Worm (Caenorhabditis elegans): ENCODE measurements around the gene R12B2.2.

R12B2.2 gene

DNA sequence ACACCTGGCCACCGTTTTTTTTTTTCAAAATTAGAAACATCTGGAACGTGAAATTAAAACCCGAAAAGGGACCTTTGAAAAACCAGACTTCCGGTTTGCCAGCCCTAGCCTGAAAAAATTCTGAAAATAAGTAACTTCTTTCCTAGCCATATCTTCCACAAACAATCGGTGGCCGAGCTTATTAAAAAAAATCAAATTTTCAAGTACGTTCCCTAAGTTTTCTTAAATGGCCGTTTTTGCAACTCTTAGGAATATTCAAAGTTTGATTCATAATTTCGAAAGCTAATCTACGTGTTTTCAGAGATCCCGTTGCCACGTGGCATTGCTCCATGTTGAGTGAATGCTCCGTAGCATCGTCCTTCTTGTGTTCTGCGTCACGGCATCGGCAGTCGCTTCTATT lies 16.8 kb downstream of the R12B2.2 start, which contains the start of gene R12B2.8:
Gene R12B2.8, plus strand, starts transcription at position 301 of the 400 bp plus-strand sequence.
- TF ChIP-seq zag-1 (tag; optimal IDR thresholded peaks at IDR 0.05), result no peak
- TF ChIP-seq ama-1 (optimal IDR thresholded peaks at IDR 0.05), result no peak
- no peak for TF ChIP-seq rbr-2 (tag; optimal IDR thresholded peaks at IDR 0.05)

DNA sequence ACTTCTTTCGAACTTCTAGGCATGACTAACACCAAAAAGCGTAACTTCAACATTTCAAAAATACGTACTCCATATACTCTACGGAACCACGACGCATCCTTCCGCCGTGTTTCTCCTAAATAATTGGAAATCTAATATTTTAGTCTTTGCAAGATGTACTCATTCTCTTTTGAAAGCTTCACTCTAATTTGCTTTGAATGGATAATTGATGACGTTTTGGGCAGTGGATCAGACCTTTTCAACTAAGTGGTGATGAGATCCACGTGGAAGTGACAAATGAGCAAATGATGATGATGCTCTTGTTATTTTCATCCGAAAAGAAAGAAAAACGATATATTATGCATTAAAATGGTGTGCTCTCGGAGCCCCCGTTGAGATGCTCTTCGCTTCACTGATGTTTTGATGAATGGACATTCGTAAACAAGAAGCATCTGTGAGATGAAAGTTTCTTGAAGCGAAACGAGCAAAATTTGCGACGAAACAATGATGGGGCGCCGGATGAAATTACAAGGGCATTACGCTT lies 17.7 kb downstream of the R12B2.2 start:
- TF ChIP-seq unc-62 (GFP tag; optimal IDR thresholded peaks at IDR 0.05 in 1 of 2) (peak in 1 of 2 experiments; percentile 70), unc-62 (tag; optimal IDR thresholded peaks at IDR 0.05) (no peak), hlh-30 (tag; optimal IDR thresholded peaks at IDR 0.05; ENCODE audit: insufficient read depth) (no peak), daf-16 (GFP tag; optimal IDR thresholded peaks at IDR 0.05) (no peak), daf-16 (tag; optimal IDR thresholded peaks at IDR 0.05) (no peak)

DNA sequence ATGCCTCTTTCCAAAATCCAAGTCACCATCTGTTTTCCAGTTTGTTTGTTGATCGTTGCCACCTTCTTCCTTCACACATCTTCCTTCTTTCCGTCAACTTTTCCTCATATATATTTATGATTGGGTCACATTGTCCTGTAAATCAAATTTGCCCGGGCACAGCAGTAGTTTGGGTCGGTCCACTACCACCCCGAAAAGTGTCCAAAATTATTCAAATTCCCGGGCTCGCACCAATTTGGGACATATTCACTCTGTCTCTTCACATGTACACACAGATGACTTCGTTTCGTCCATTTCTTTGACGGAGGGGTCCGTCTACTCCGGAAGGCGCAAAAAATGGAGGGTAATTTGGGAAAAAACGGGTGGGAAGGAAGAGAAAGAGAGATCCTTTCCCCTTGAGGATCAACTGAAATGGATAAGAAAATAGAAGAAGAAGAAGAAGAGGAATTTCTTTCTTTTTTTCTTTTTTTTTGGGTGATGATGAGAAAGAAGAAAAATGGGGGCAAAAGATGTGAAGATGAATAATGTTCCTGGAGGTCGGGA lies 20.1 kb downstream of the R12B2.2 start:
- TF ChIP-seq Y75B8A.6 (GFP tag; IDR thresholded peaks at IDR 0.05), result no peak
- no peak for TF ChIP-seq Y48G9A.11 (GFP tag; IDR thresholded peaks at IDR 0.05)
- TF ChIP-seq nhr-10 (tag; optimal IDR thresholded peaks at IDR 0.05), result no peak
- TF ChIP-seq aha-1 (tag), result no peak
- no peak for TF ChIP-seq ZK546.5 (tag; optimal IDR thresholded peaks at IDR 0.05)
- TF ChIP-seq daf-16 (GFP tag; optimal IDR thresholded peaks at IDR 0.05), result no peak
- TF ChIP-seq daf-16 (tag; optimal IDR thresholded peaks at IDR 0.05), result no peak
- no peak for TF ChIP-seq spr-1 (tag; optimal IDR thresholded peaks at IDR 0.05)
- TF ChIP-seq mes-2 (tag; optimal IDR thresholded peaks at IDR 0.05; ENCODE audit: poor library complexity, severe bottlenecking), result peak; percentile 30
- peak in 1 of 2 experiments; percentile 94 for TF ChIP-seq unc-62 (GFP tag; optimal IDR thresholded peaks at IDR 0.05 in 1 of 2)
- TF ChIP-seq unc-62 (tag; optimal IDR thresholded peaks at IDR 0.05), result no peak
- TF ChIP-seq ama-1 (optimal IDR thresholded peaks at IDR 0.05), result no peak
- no peak for TF ChIP-seq spr-3 (GFP tag; optimal IDR thresholded peaks at IDR 0.05)
- TF ChIP-seq ceh-28 (tag; optimal IDR thresholded peaks at IDR 0.05), result no peak
- TF ChIP-seq T26A8.4 (GFP tag; IDR thresholded peaks at IDR 0.05), result no peak
- no peak for TF ChIP-seq nhr-28 (tag; optimal IDR thresholded peaks at IDR 0.05)
- no peak for TF ChIP-seq dmd-8 (GFP tag; IDR thresholded peaks at IDR 0.05)
- no peak for TF ChIP-seq nhr-237 (tag; optimal IDR thresholded peaks at IDR 0.05)
- TF ChIP-seq tra-1 (GFP tag; IDR thresholded peaks at IDR 0.05), result no peak
- no peak for TF ChIP-seq zip-11 (GFP tag; IDR thresholded peaks at IDR 0.05)
- TF ChIP-seq mep-1 (tag; optimal IDR thresholded peaks at IDR 0.05), result no peak
- TF ChIP-seq ceh-20 (GFP tag; IDR thresholded peaks at IDR 0.05), result no peak
- no peak for TF ChIP-seq lin-15B (tag; optimal IDR thresholded peaks at IDR 0.05)
- TF ChIP-seq F44E2.7 (GFP tag; IDR thresholded peaks at IDR 0.05), result no peak
- TF ChIP-seq tag-97 (GFP tag; IDR thresholded peaks at IDR 0.05), result no peak
- TF ChIP-seq pha-4 (GFP tag; IDR thresholded peaks at IDR 0.05), result no peak
- no peak for TF ChIP-seq pha-4 (tag; optimal IDR thresholded peaks at IDR 0.05)
- no peak for TF ChIP-seq R02D3.7 (tag; optimal IDR thresholded peaks at IDR 0.05)
- no peak for TF ChIP-seq hlh-11 (tag; optimal IDR thresholded peaks at IDR 0.05)
- no peak for TF ChIP-seq egl-27 (tag; optimal IDR thresholded peaks at IDR 0.05)
- TF ChIP-seq nhr-41 (GFP tag; IDR thresholded peaks at IDR 0.05), result no peak
- TF ChIP-seq fkh-10 (GFP tag; optimal IDR thresholded peaks at IDR 0.05), result no peak
- TF ChIP-seq ctbp-1 (GFP tag; IDR thresholded peaks at IDR 0.05), result peak; percentile 72
- no peak for TF ChIP-seq sdz-12 (GFP tag; optimal IDR thresholded peaks at IDR 0.05)
- TF ChIP-seq rbr-2 (tag; optimal IDR thresholded peaks at IDR 0.05), result no peak
- no peak for TF ChIP-seq ztf-11 (tag; optimal IDR thresholded peaks at IDR 0.05)
- peak; percentile 64 for TF ChIP-seq ces-1 (GFP tag; optimal IDR thresholded peaks at IDR 0.05)
- no peak for TF ChIP-seq nhr-76 (tag; optimal IDR thresholded peaks at IDR 0.05)
- TF ChIP-seq mdt-29 (GFP tag; IDR thresholded peaks at IDR 0.05), result no peak
- peak in 1 of 2 experiments; percentile 24 for TF ChIP-seq lsy-2 (tag; optimal IDR thresholded peaks at IDR 0.05)
- no peak for TF ChIP-seq ceh-44 (GFP tag; IDR thresholded peaks at IDR 0.05)

Data from whole organism, L4 larva.